Fruit fly (Drosophila melanogaster) whole organism, embryonic: ENCODE results near the gene MsR2.
A peak's percentile ranks its signal among the peaks of the same experiment; 100 is the strongest.

Experiments
- B-H2 ChIP-seq: fragments of 200-800 bp; sonication (Bioruptor generic); optimal IDR thresholded peaks from 2 replicates; lab custom pipeline; 2018; ENCODE audit warnings: missing biosample characterization, mild to moderate bottlenecking, missing genetic modification characterization
- Bteb2 ChIP-seq: fragments of 200-800 bp; sonication (Bioruptor generic); optimal IDR thresholded peaks from 2 replicates; lab custom pipeline; 2016; ENCODE audit warnings: missing biosample characterization, missing genetic modification characterization
- CG10366 ChIP-seq: fragments of 200-800 bp; sonication (Bioruptor generic); IDR thresholded peaks from 2 replicates; pipeline ENCODE4 v1.3.6; 2022; ENCODE audit warnings: missing biosample characterization, missing genetic modification characterization
- CG11085 ChIP-seq: fragments of 200-800 bp; sonication (Bioruptor generic); IDR thresholded peaks from 2 replicates; pipeline ENCODE4 v1.3.6; 2022; ENCODE audit warnings: missing biosample characterization, missing genetic modification characterization
- CG11247 ChIP-seq: fragments of 200-800 bp; sonication (Bioruptor generic); IDR thresholded peaks from 2 replicates; pipeline ENCODE4 v1.3.6; 2022; ENCODE audit warnings: missing biosample characterization, missing genetic modification characterization
- CG11504 ChIP-seq: fragments of 200-800 bp; sonication (Bioruptor generic); optimal IDR thresholded peaks from 3 replicates; lab custom pipeline; 2019; ENCODE audit warnings: missing biosample characterization, mild to moderate bottlenecking, missing genetic modification characterization, moderate library complexity
- CG12155 ChIP-seq: fragments of 200-800 bp; sonication (Bioruptor generic); optimal IDR thresholded peaks from 3 replicates; lab custom pipeline; 2016; ENCODE audit warnings: missing biosample characterization, missing genetic modification characterization
- CG12299 ChIP-seq: fragments of 200-800 bp; sonication (Bioruptor generic); optimal IDR thresholded peaks from 2 replicates; lab custom pipeline; 2018; ENCODE audit warnings: missing biosample characterization, mild to moderate bottlenecking, missing genetic modification characterization
- CG14050 ChIP-seq: fragments of 200-800 bp; sonication (Bioruptor generic); IDR thresholded peaks from 3 replicates; pipeline ENCODE4 v1.3.6; 2022; ENCODE audit warnings: missing biosample characterization, missing genetic modification characterization
- CG15696 ChIP-seq: fragments of 200-800 bp; sonication (Bioruptor generic); optimal IDR thresholded peaks from 2 replicates; lab custom pipeline; 2019; ENCODE audit warnings: missing biosample characterization, mild to moderate bottlenecking, missing genetic modification characterization, moderate library complexity
- CG1602 ChIP-seq: fragments of 200-800 bp; sonication (Bioruptor generic); optimal IDR thresholded peaks from 3 replicates; lab custom pipeline; 2016; ENCODE audit warnings: missing biosample characterization, missing genetic modification characterization
- CG1832 ChIP-seq: fragments of 200-800 bp; sonication (Bioruptor generic); optimal IDR thresholded peaks from 2 replicates; lab custom pipeline; 2017; ENCODE audit warnings: missing biosample characterization, mild to moderate bottlenecking, missing genetic modification characterization, inconsistent platforms
- CG18599 ChIP-seq: fragments of 200-800 bp; sonication (Bioruptor generic); optimal IDR thresholded peaks from 3 replicates; lab custom pipeline; 2017; ENCODE audit warnings: missing biosample characterization, missing genetic modification characterization, mild to moderate bottlenecking, moderate library complexity, missing genetic modification reagents
- CG2116 ChIP-seq: fragments of 200-800 bp; sonication (Bioruptor generic); optimal IDR thresholded peaks from 3 replicates; lab custom pipeline; 2018; ENCODE audit warnings: missing biosample characterization, mild to moderate bottlenecking, missing genetic modification characterization
- CG3163 ChIP-seq: fragments of 200-800 bp; sonication (Bioruptor generic); optimal IDR thresholded peaks from 3 replicates; lab custom pipeline; 2016; ENCODE audit warnings: missing biosample characterization, missing genetic modification characterization
- CG4282 ChIP-seq: fragments of 200-800 bp; sonication (Bioruptor generic); optimal IDR thresholded peaks from 2 replicates; lab custom pipeline; 2016; ENCODE audit warnings: missing biosample characterization, missing genetic modification characterization
- CG6272 ChIP-seq: fragments of 200-800 bp; sonication (Bioruptor generic); IDR thresholded peaks from 2 replicates; pipeline ENCODE4 v1.3.6; 2022; ENCODE audit warnings: missing biosample characterization, missing genetic modification characterization
- CG6765 ChIP-seq: fragments of 200-800 bp; sonication (Bioruptor generic); optimal IDR thresholded peaks from 3 replicates; lab custom pipeline; 2017; ENCODE audit warnings: missing biosample characterization, mild to moderate bottlenecking, missing genetic modification characterization
- CG8478 ChIP-seq: fragments of >200 bp; optimal IDR thresholded peaks from 2 replicates; lab custom pipeline; 2018
- CG8924 ChIP-seq: fragments of 200-800 bp; optimal IDR thresholded peaks from 3 replicates; lab custom pipeline; 2019; ENCODE audit warnings: missing biosample characterization, mild to moderate bottlenecking, missing genetic modification characterization, moderate library complexity
- CG9876 ChIP-seq: fragments of 200-800 bp; sonication (Bioruptor generic); optimal IDR thresholded peaks from 2 replicates; lab custom pipeline; 2016; ENCODE audit warnings: missing biosample characterization, missing genetic modification characterization
- CG9932 ChIP-seq: fragments of 200-800 bp; sonication (Bioruptor generic); IDR thresholded peaks from 2 replicates; pipeline ENCODE4 v1.3.6; 2022; ENCODE audit warnings: missing biosample characterization, missing genetic modification characterization
- CrebB ChIP-seq: fragments of 200-800 bp; sonication (Bioruptor generic); optimal IDR thresholded peaks from 3 replicates; lab custom pipeline; 2018; ENCODE audit warnings: missing biosample characterization, mild to moderate bottlenecking, missing genetic modification characterization
- Gug ChIP-seq: fragments of 200-800 bp; sonication (Bioruptor generic); IDR thresholded peaks from 4 replicates; pipeline ENCODE4 v1.3.6; 2022; ENCODE audit warnings: missing biosample characterization, missing genetic modification characterization
- Side ChIP-seq: fragments of 200-800 bp; sonication (Bioruptor generic); optimal IDR thresholded peaks from 2 replicates; lab custom pipeline; 2016; ENCODE audit warnings: missing biosample characterization, missing genetic modification characterization
- Spps ChIP-seq: fragments of 200-800 bp; sonication (Bioruptor generic); optimal IDR thresholded peaks from 2 replicates; lab custom pipeline; 2018; ENCODE audit warnings: missing biosample characterization, mild to moderate bottlenecking, missing genetic modification characterization
- Taf1 ChIP-seq: fragments of 200-800 bp; sonication (Bioruptor generic); IDR thresholded peaks from 2 replicates; pipeline ENCODE4 v1.3.6; 2022; ENCODE audit warnings: missing biosample characterization, missing genetic modification characterization
- Usf ChIP-seq: fragments of 200-800 bp; sonication (Bioruptor generic); optimal IDR thresholded peaks from 2 replicates; lab custom pipeline; 2017; ENCODE audit warnings: missing genotype, missing biosample characterization, missing genetic modification characterization
- aop ChIP-seq: fragments of 200-800 bp; sonication (Bioruptor generic); IDR thresholded peaks from 2 replicates; pipeline ENCODE4 v1.3.6; 2022; ENCODE audit warnings: missing biosample characterization, missing genetic modification characterization
- ato ChIP-seq: fragments of 200-800 bp; sonication (Bioruptor generic); IDR thresholded peaks from 2 replicates; pipeline ENCODE4 v1.3.6; 2022; ENCODE audit warnings: missing biosample characterization, missing genetic modification characterization; ENCODE audit not compliant: partially characterized antibody
- bowl ChIP-seq: fragments of 200-800 bp; sonication (Bioruptor generic); IDR thresholded peaks from 2 replicates; pipeline ENCODE4 v1.3.6; 2022; ENCODE audit warnings: missing biosample characterization, missing genetic modification characterization
- btn ChIP-seq: fragments of 200-800 bp; sonication (Bioruptor generic); optimal IDR thresholded peaks from 2 replicates; lab custom pipeline; 2016; ENCODE audit warnings: missing biosample characterization, missing genetic modification characterization
- chif ChIP-seq, 2 experiments: fragments of 200-800 bp; sonication (Bioruptor generic); optimal IDR thresholded peaks; 3 replicates each; lab custom pipeline; 2016; ENCODE audit warnings: missing biosample characterization in 2 of 2, missing genetic modification characterization in 2 of 2
- ci ChIP-seq: fragments of 200-800 bp; sonication (Bioruptor generic); IDR thresholded peaks from 3 replicates; pipeline ENCODE4 v1.3.6; 2022; ENCODE audit warnings: missing biosample characterization, missing genetic modification characterization
- crol ChIP-seq: fragments of 200-800 bp; sonication (Bioruptor generic); IDR thresholded peaks from 2 replicates; pipeline ENCODE4 v1.3.6; 2022; ENCODE audit warnings: missing biosample characterization, missing genetic modification characterization
- dati ChIP-seq: fragments of 200-800 bp; sonication (Bioruptor generic); IDR thresholded peaks from 2 replicates; pipeline ENCODE4 v1.3.6; 2022; ENCODE audit warnings: missing biosample characterization, missing genetic modification characterization
- dmrt11E ChIP-seq: fragments of 200-800 bp; sonication (Bioruptor generic); optimal IDR thresholded peaks from 3 replicates; lab custom pipeline; 2018; ENCODE audit warnings: missing biosample characterization, mild to moderate bottlenecking, missing genetic modification characterization, moderate library complexity
- fd3F ChIP-seq: fragments of 200-800 bp; sonication (Bioruptor generic); optimal IDR thresholded peaks from 2 replicates; lab custom pipeline; 2018; ENCODE audit warnings: missing biosample characterization, mild to moderate bottlenecking, missing genetic modification characterization, moderate library complexity
- gce ChIP-seq: fragments of 200-800 bp; sonication (Bioruptor generic); IDR thresholded peaks from 3 replicates; pipeline ENCODE4 v1.3.6; 2022; ENCODE audit warnings: missing biosample characterization, missing genetic modification characterization
- grn ChIP-seq: fragments of 200-800 bp; sonication (Bioruptor generic); optimal IDR thresholded peaks from 3 replicates; lab custom pipeline; 2017; ENCODE audit warnings: missing biosample characterization, missing genetic modification characterization
- gsb-n ChIP-seq: fragments of 200-800 bp; sonication (Bioruptor generic); optimal IDR thresholded peaks from 3 replicates; lab custom pipeline; 2018; ENCODE audit warnings: missing biosample characterization, mild to moderate bottlenecking, missing genetic modification characterization
- ind ChIP-seq: fragments of 200-800 bp; sonication (Bioruptor generic); optimal IDR thresholded peaks from 3 replicates; lab custom pipeline; 2016; ENCODE audit warnings: missing biosample characterization, missing genetic modification characterization
- jigr1 ChIP-seq: fragments of 200-800 bp; sonication (Bioruptor generic); IDR thresholded peaks from 3 replicates; pipeline ENCODE4 v1.3.6; 2022; ENCODE audit warnings: missing biosample characterization, missing genetic modification characterization
- jumu ChIP-seq: fragments of 200-800 bp; sonication (Bioruptor generic); optimal IDR thresholded peaks from 3 replicates; lab custom pipeline; 2016; ENCODE audit warnings: missing biosample characterization, missing genetic modification characterization
- luna ChIP-seq: fragments of 200-800 bp; sonication (Bioruptor generic); optimal IDR thresholded peaks from 2 replicates; lab custom pipeline; 2016; ENCODE audit warnings: missing biosample characterization, missing genetic modification characterization
- oc ChIP-seq: fragments of 200-800 bp; sonication (Bioruptor generic); optimal IDR thresholded peaks from 2 replicates; lab custom pipeline; 2018; ENCODE audit warnings: missing biosample characterization, mild to moderate bottlenecking, missing genetic modification characterization, moderate library complexity
- peb ChIP-seq: fragments of 200-800 bp; sonication (Bioruptor generic); IDR thresholded peaks from 2 replicates; pipeline ENCODE4 v1.3.6; 2022; ENCODE audit warnings: missing biosample characterization, missing genetic modification characterization
- ro ChIP-seq: fragments of 200-800 bp; sonication (Bioruptor generic); IDR thresholded peaks from 2 replicates; pipeline ENCODE4 v1.3.6; 2022; ENCODE audit warnings: missing biosample characterization, missing genetic modification characterization
- sob ChIP-seq: fragments of 200-800 bp; sonication (Bioruptor generic); IDR thresholded peaks from 2 replicates; pipeline ENCODE4 v1.3.6; 2022; ENCODE audit warnings: missing biosample characterization, missing genetic modification characterization
- ssp ChIP-seq: fragments of 200-800 bp; sonication (Bioruptor generic); IDR thresholded peaks from 2 replicates; pipeline ENCODE4 v1.3.6; 2022; ENCODE audit warnings: missing biosample characterization, missing genetic modification characterization
- zfh1 ChIP-seq: fragments of 200-800 bp; sonication (Bioruptor generic); IDR thresholded peaks from 3 replicates; pipeline ENCODE4 v1.3.6; 2022; ENCODE audit warnings: missing biosample characterization, missing genetic modification characterization

The MsR2 gene

DNA sequence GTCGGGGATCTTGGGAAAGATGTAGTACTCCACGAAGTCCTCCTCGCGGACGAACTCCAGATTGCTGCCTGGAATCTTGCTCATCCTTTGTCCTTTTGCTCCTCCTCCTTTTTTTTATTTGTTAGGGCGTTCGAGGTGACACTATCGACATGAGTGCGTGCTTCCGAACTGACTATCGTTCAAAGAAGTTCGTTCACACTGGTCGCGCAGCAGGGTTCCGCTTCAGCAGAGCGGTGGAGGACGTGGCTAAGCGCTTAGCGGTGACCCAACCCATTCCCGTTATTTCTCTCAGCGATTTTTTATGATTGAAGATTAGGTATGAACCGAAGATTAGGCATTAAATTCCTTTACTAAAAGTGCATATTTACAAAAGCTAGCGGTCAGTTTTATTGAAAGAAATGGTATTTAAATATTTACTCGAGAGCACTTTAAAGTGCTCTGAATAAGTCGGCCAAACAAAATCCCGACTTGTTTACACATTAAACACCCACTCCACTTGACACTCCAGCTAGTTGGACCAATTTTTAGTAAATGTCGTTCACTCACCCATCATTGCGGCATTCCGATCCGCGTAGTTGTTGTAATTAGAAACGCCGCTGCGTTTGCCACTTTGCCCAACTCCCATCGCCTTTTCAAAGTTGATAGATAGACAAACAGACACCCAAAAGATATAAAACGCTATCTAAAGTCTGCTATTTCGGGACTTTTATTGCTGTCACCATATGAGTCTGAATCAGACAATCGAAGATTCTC is 16.8 kb upstream of the MsR2 start, which contains the start of the genes ecd and CG13806 (continued):
- TF ChIP-seq CG8924 (tag; lab: Kevin White, UChicago) (no peak), CG1602 (GFP tag; lab: Kevin White, UChicago) (no peak), ci (GFP tag; lab: Robert Waterston, UW) (peak; percentile 47; the same call in 1 of the 3 replicates), CG15696 (tag; lab: Kevin White, UChicago) (no peak), ssp (GFP tag; lab: Robert Waterston, UW) (peak; percentile 89), ro (no peak), CG2116 (GFP tag; lab: Kevin White, UChicago) (peak; percentile 49), grn (GFP tag; lab: Kevin White, UChicago) (peak; percentile 71), CrebB (tag; lab: Kevin White, UChicago) (no peak), CG11504 (tag; lab: Kevin White, UChicago) (no peak), CG11247 (GFP tag; lab: Robert Waterston, UW) (peak; percentile 51; the same call in 1 of the 2 replicates), dati (GFP tag; lab: Robert Waterston, UW) (no peak), CG18599 (GFP tag; lab: Kevin White, UChicago) (no peak), CG9876 (GFP tag; lab: Kevin White, UChicago) (peak; percentile 26), dmrt11E (peak; percentile 3), crol (GFP tag; lab: Robert Waterston, UW) (no peak), Spps (no peak), CG6272 (GFP tag; lab: Robert Waterston, UW) (peak; percentile 23; the same call in 1 of the 2 replicates), aop (no peak), CG4282 (GFP tag; lab: Kevin White, UChicago) (no peak), chif (GFP tag; optimal IDR thresholded peaks at IDR 0.05; lab: Kevin White, UChicago) (peak in 1 of 2 experiments; percentile 50), sob (GFP tag; lab: Robert Waterston, UW) (peak; percentile 71), CG8478 (lab: Kevin White, UChicago) (no peak), ind (GFP tag; lab: Kevin White, UChicago) (peak; percentile 19), Side (peak; percentile 17), peb (GFP tag; lab: Robert Waterston, UW) (no peak), CG10366 (GFP tag; lab: Robert Waterston, UW) (peak; percentile 35; the same call in 1 of the 2 replicates), CG12299 (tag; lab: Kevin White, UChicago) (no peak), btn (GFP tag; lab: Kevin White, UChicago) (no peak), oc (tag; lab: Kevin White, UChicago) (no peak), Taf1 (GFP tag; lab: Robert Waterston, UW) (no peak; the same call in 1 of the 2 replicates), luna (GFP tag; lab: Kevin White, UChicago) (peak; percentile 37), bowl (GFP tag; lab: Robert Waterston, UW) (no peak), zfh1 (GFP tag; lab: Robert Waterston, UW) (peak; percentile 67), CG14050 (GFP tag; lab: Robert Waterston, UW) (no peak), jigr1 (no peak), ato (GFP tag; lab: Robert Waterston, UW) (peak; percentile 91), CG12155 (GFP tag; lab: Kevin White, UChicago) (peak; percentile 42), Usf (GFP tag; lab: Kevin White, UChicago) (no peak), jumu (GFP tag; lab: Kevin White, UChicago) (peak; percentile 41), fd3F (no peak), CG1832 (GFP tag; lab: Kevin White, UChicago) (no peak), gce (GFP tag; lab: Robert Waterston, UW) (no peak), Gug (GFP tag; lab: Robert Waterston, UW) (peak; percentile 72; the same call in 2 of the 4 replicates), CG3163 (peak; percentile 56), Bteb2 (GFP tag; lab: Kevin White, UChicago) (no peak), CG6765 (GFP tag; lab: Kevin White, UChicago) (no peak), CG11085 (GFP tag; lab: Robert Waterston, UW) (no peak), CG9932 (GFP tag; lab: Robert Waterston, UW) (peak; percentile 86), gsb-n (tag; lab: Kevin White, UChicago) (no peak), B-H2 (GFP tag; lab: Kevin White, UChicago) (no peak)
